Fruit fly (Drosophila melanogaster): ENCODE measurements around the gene CG6106.

DNA sequence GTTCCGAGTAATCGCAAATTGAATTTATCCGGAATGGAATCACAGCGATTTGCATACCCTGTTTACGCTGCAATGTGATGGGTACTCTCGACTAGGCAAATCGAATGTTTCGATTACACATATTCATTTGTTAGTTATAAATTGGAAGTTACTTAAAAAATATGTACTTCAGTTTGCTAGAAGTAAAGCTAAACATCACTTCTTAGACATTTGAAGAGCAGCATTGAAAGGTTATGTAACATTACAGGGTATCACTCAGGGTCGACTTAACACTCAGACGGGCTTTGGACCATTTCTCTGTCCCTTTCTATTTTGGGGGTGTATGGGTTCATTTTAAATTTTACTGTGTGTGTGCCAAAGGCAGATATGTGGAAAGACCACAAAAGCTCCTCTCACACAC lies 17.7 kb upstream of the CG6106 start:
- TF ChIP-seq CG15710 (tag; optimal IDR thresholded peaks at IDR 0.05): no peak
- no peak for TF ChIP-seq CG8301 (tag; optimal IDR thresholded peaks at IDR 0.05)
- TF ChIP-seq Snoo (tag; optimal IDR thresholded peaks at IDR 0.05): no peak
- no peak for TF ChIP-seq CG4496 (GFP tag; IDR thresholded peaks at IDR 0.05)
- TF ChIP-seq Pif1B (GFP tag; optimal IDR thresholded peaks at IDR 0.05): no peak
- TF ChIP-seq Pif1A (GFP tag; optimal IDR thresholded peaks at IDR 0.05): no peak

All from whole organism, pupa.